Fruit fly (Drosophila melanogaster) whole organism, prepupa: ENCODE data around the gene CG14245.

Source experiments
- CG10631 ChIP-seq: fragments of 200-800 bp; sonication (Bioruptor generic); optimal IDR thresholded peaks from 2 replicates; lab custom pipeline; 2016; ENCODE audit warnings: missing biosample characterization, missing genetic modification characterization
- CG11294 ChIP-seq: fragments of 200-800 bp; sonication (Bioruptor generic); IDR thresholded peaks from 2 replicates; pipeline ENCODE4 v1.3.6; 2022; ENCODE audit warnings: missing biosample characterization, missing genetic modification characterization
- CG11762 ChIP-seq: fragments of 200-800 bp; sonication (Bioruptor generic); optimal IDR thresholded peaks from 3 replicates; lab custom pipeline; 2016; ENCODE audit warnings: missing biosample characterization, missing genetic modification characterization; ENCODE audit not compliant: insufficient read depth
- CG15336 ChIP-seq: fragments of 200-800 bp; sonication (Bioruptor generic); IDR thresholded peaks from 2 replicates; pipeline ENCODE4 v1.3.6; 2022; ENCODE audit warnings: missing biosample characterization, missing genetic modification characterization
- CG1621 ChIP-seq: fragments of 200-800 bp; sonication (Bioruptor generic); optimal IDR thresholded peaks from 3 replicates; lab custom pipeline; 2018; ENCODE audit warnings: missing biosample characterization, mild to moderate bottlenecking, missing genetic modification characterization
- CG3032 ChIP-seq: fragments of 200-800 bp; optimal IDR thresholded peaks from 2 replicates; lab custom pipeline; 2019; ENCODE audit warnings: missing biosample characterization, mild to moderate bottlenecking, missing genetic modification characterization, moderate library complexity
- CG31627 ChIP-seq: fragments of 200-800 bp; sonication (Bioruptor generic); optimal IDR thresholded peaks from 3 replicates; lab custom pipeline; 2016; ENCODE audit warnings: missing biosample characterization, missing genetic modification characterization
- CG32006 ChIP-seq: fragments of 200-800 bp; sonication (Bioruptor generic); optimal IDR thresholded peaks from 3 replicates; lab custom pipeline; 2017; ENCODE audit warnings: missing biosample characterization, mild to moderate bottlenecking, missing genetic modification characterization
- CG34406 ChIP-seq: fragments of 200-800 bp; sonication (Bioruptor generic); optimal IDR thresholded peaks from 3 replicates; lab custom pipeline; 2016; ENCODE audit warnings: missing biosample characterization, missing genetic modification characterization
- CG6163 ChIP-seq: fragments of 200-800 bp; sonication (Bioruptor generic); IDR thresholded peaks from 3 replicates; pipeline ENCODE4 v1.3.6; 2022; ENCODE audit warnings: missing biosample characterization, missing genetic modification characterization
- CG6276 ChIP-seq: fragments of 200-800 bp; sonication (Bioruptor generic); optimal IDR thresholded peaks from 2 replicates; lab custom pipeline; 2017; ENCODE audit warnings: missing biosample characterization, mild to moderate bottlenecking, missing genetic modification characterization
- CG6792 ChIP-seq: fragments of 200-800 bp; sonication (Bioruptor generic); optimal IDR thresholded peaks from 3 replicates; lab custom pipeline; 2016; ENCODE audit warnings: missing biosample characterization, missing genetic modification characterization
- CG6808 ChIP-seq: fragments of 200-800 bp; sonication (Bioruptor generic); optimal IDR thresholded peaks from 3 replicates; lab custom pipeline; 2017; ENCODE audit warnings: missing biosample characterization, missing genetic modification characterization, mild to moderate bottlenecking, moderate library complexity, missing genetic modification reagents
- CG6854 ChIP-seq: fragments of 200-800 bp; sonication (Bioruptor generic); optimal IDR thresholded peaks from 2 replicates; lab custom pipeline; 2017; ENCODE audit warnings: missing biosample characterization, mild to moderate bottlenecking, missing genetic modification characterization
- CG7368 ChIP-seq: fragments of 200-800 bp; sonication (Bioruptor generic); optimal IDR thresholded peaks from 3 replicates; lab custom pipeline; 2016; ENCODE audit warnings: missing biosample characterization, missing genetic modification characterization
- CG8119 ChIP-seq: fragments of 200-800 bp; sonication (Bioruptor generic); IDR thresholded peaks from 3 replicates; pipeline ENCODE4 v1.3.6; 2022; ENCODE audit warnings: missing biosample characterization, missing genetic modification characterization
- CG8319 ChIP-seq: fragments of 200-800 bp; sonication (Bioruptor generic); optimal IDR thresholded peaks from 3 replicates; lab custom pipeline; 2016; ENCODE audit warnings: missing biosample characterization, missing genetic modification characterization
- CG9139 ChIP-seq: fragments of 200-800 bp; sonication (Bioruptor generic); optimal IDR thresholded peaks from 3 replicates; lab custom pipeline; 2017; ENCODE audit warnings: missing biosample characterization, mild to moderate bottlenecking, missing genetic modification characterization
- Eip75B ChIP-seq: fragments of 200-800 bp; sonication (Bioruptor generic); optimal IDR thresholded peaks from 3 replicates; lab custom pipeline; 2016; ENCODE audit warnings: missing biosample characterization, missing genetic modification characterization
- Eip78C ChIP-seq: fragments of 200-800 bp; sonication (Bioruptor generic); peaks from one replicate; lab custom pipeline; 2016; ENCODE audit warnings: missing biosample characterization, missing genetic modification characterization
- Eip93F ChIP-seq: fragments of 200-800 bp; sonication (Bioruptor generic); optimal IDR thresholded peaks from 2 replicates; lab custom pipeline; 2016; ENCODE audit warnings: missing biosample characterization, mild to moderate bottlenecking, missing genetic modification characterization
- Ets21C ChIP-seq: fragments of 200-800 bp; sonication (Bioruptor generic); optimal IDR thresholded peaks from 3 replicates; lab custom pipeline; 2016; ENCODE audit warnings: missing biosample characterization, missing genetic modification characterization
- Ets96B ChIP-seq: fragments of 200-800 bp; optimal IDR thresholded peaks from 2 replicates; lab custom pipeline; 2019; ENCODE audit warnings: missing biosample characterization, mild to moderate bottlenecking, missing genetic modification characterization, moderate library complexity
- Hr38 ChIP-seq: sonication (Bioruptor generic); optimal IDR thresholded peaks from 2 replicates; lab custom pipeline; 2016; ENCODE audit warnings: missing biosample characterization, missing genetic modification characterization
- Hr39 ChIP-seq: fragments of 200-800 bp; sonication (Bioruptor generic); optimal IDR thresholded peaks from 2 replicates; lab custom pipeline; 2016; ENCODE audit warnings: missing biosample characterization, missing genetic modification characterization
- Hr4 ChIP-seq: fragments of 200-800 bp; sonication (Bioruptor generic); optimal IDR thresholded peaks from 3 replicates; lab custom pipeline; 2016; ENCODE audit warnings: missing biosample characterization, missing genetic modification characterization
- Lpt ChIP-seq: fragments of 200-800 bp; sonication (Bioruptor generic); optimal IDR thresholded peaks from 3 replicates; lab custom pipeline; 2016; ENCODE audit warnings: missing biosample characterization, missing genetic modification characterization
- OdsH ChIP-seq: fragments of 200-800 bp; sonication (Bioruptor generic); optimal IDR thresholded peaks from 3 replicates; lab custom pipeline; 2016; ENCODE audit warnings: missing biosample characterization, missing genetic modification characterization
- Smox ChIP-seq: fragments of 200-800 bp; sonication (Bioruptor generic); optimal IDR thresholded peaks from 3 replicates; lab custom pipeline; 2016; ENCODE audit warnings: missing biosample characterization, missing genetic modification characterization
- Sox102F ChIP-seq: fragments of 200-800 bp; sonication (Bioruptor generic); optimal IDR thresholded peaks from 2 replicates; lab custom pipeline; 2016; ENCODE audit warnings: missing biosample characterization, mild to moderate bottlenecking, missing genetic modification characterization
- Sox14 ChIP-seq: fragments of 200-800 bp; sonication (Bioruptor generic); optimal IDR thresholded peaks from 3 replicates; lab custom pipeline; 2016; ENCODE audit warnings: missing biosample characterization, missing genetic modification characterization
- Sox15 ChIP-seq: fragments of 200-800 bp; sonication (Bioruptor generic); optimal IDR thresholded peaks from 3 replicates; lab custom pipeline; 2016; ENCODE audit warnings: missing biosample characterization, missing genetic modification characterization
- achi ChIP-seq: fragments of 200-800 bp; sonication (Bioruptor generic); optimal IDR thresholded peaks from 3 replicates; lab custom pipeline; 2016; ENCODE audit warnings: missing biosample characterization, missing genetic modification characterization
- acj6 ChIP-seq: fragments of 200-800 bp; sonication (Bioruptor generic); optimal IDR thresholded peaks from 3 replicates; lab custom pipeline; 2016; ENCODE audit warnings: missing biosample characterization, missing genetic modification characterization
- cyc ChIP-seq: fragments of 200-800 bp; sonication (Bioruptor generic); optimal IDR thresholded peaks from 3 replicates; lab custom pipeline; 2016; ENCODE audit warnings: missing biosample characterization, missing genetic modification characterization
- dac ChIP-seq: fragments of 200-800 bp; sonication (Bioruptor generic); optimal IDR thresholded peaks from 2 replicates; lab custom pipeline; 2017; ENCODE audit warnings: missing biosample characterization, mild to moderate bottlenecking, missing genetic modification characterization
- dsx ChIP-seq: fragments of 200-800 bp; optimal IDR thresholded peaks from 3 replicates; lab custom pipeline; 2019; ENCODE audit warnings: missing biosample characterization, mild to moderate bottlenecking, missing genetic modification characterization, moderate library complexity; ENCODE audit not compliant: poor library complexity, severe bottlenecking
- eg ChIP-seq: fragments of 200-800 bp; sonication (Bioruptor generic); IDR thresholded peaks from 3 replicates; pipeline ENCODE4 v1.3.6; 2022; ENCODE audit warnings: missing biosample characterization, missing genetic modification characterization
- esn ChIP-seq: fragments of 200-800 bp; sonication (Bioruptor generic); optimal IDR thresholded peaks from 2 replicates; lab custom pipeline; 2016; ENCODE audit warnings: missing biosample characterization, mild to moderate bottlenecking, missing genetic modification characterization, moderate library complexity
- fd59A ChIP-seq: fragments of 200-800 bp; sonication (Bioruptor generic); optimal IDR thresholded peaks from 2 replicates; lab custom pipeline; 2017; ENCODE audit warnings: missing biosample characterization, mild to moderate bottlenecking, missing genetic modification characterization, missing genetic modification reagents
- fd85E ChIP-seq: fragments of 200-800 bp; sonication (Bioruptor generic); optimal IDR thresholded peaks from 3 replicates; lab custom pipeline; 2016; ENCODE audit warnings: missing biosample characterization, missing genetic modification characterization
- fkh ChIP-seq: fragments of 200-800 bp; sonication (Bioruptor generic); optimal IDR thresholded peaks from 3 replicates; lab custom pipeline; 2017; ENCODE audit warnings: missing biosample characterization, mild to moderate bottlenecking, missing genetic modification characterization, moderate library complexity
- pdm3 ChIP-seq: fragments of 200-800 bp; sonication (Bioruptor generic); optimal IDR thresholded peaks from 3 replicates; lab custom pipeline; 2016; ENCODE audit warnings: missing biosample characterization, missing genetic modification characterization
- spab ChIP-seq: fragments of 200-800 bp; sonication (Bioruptor generic); optimal IDR thresholded peaks from 2 replicates; lab custom pipeline; 2017; ENCODE audit warnings: missing biosample characterization, mild to moderate bottlenecking, missing genetic modification characterization, missing genetic modification reagents
- topi ChIP-seq: fragments of 200-800 bp; sonication (Bioruptor generic); optimal IDR thresholded peaks from 3 replicates; lab custom pipeline; 2016; ENCODE audit warnings: missing biosample characterization, missing genetic modification characterization
- vri ChIP-seq: fragments of 200-800 bp; sonication (Bioruptor generic); optimal IDR thresholded peaks from 3 replicates; lab custom pipeline; 2016; ENCODE audit warnings: missing biosample characterization, mild to moderate bottlenecking, missing genetic modification characterization

Gene CG14245

dm6 chr3R:26700125-26700524, 28.4 kb upstream of the CG14245 start:
- TF ChIP-seq Sox102F (GFP tag; lab: Kevin White, UChicago): no peak
- TF ChIP-seq pdm3: no peak
- TF ChIP-seq Hr39 (GFP tag; lab: Kevin White, UChicago): no peak
- no peak for TF ChIP-seq topi (GFP tag; lab: Kevin White, UChicago)

DNA sequence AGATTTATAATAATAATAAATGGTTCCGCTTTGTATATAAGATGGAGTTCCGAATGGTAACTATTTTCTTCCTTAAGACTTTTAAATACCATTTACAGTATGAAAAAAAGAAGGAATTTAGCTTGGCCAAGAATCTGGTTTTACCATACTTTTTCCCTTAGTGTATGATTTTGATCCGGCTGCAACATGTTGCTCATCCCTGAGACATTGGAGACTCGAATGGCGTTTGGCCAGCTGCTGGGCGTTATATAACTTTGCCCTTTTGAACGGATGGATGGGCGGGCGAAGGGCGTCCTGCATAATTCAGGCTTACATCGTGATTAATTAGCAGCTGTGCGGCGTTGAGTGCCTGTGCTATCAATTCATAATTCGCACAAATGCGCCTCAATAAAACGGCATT, 24.2 kb upstream of the CG14245 start:
- TF ChIP-seq fkh (GFP tag; lab: Kevin White, UChicago) (no peak), Hr38 (GFP tag; lab: Kevin White, UChicago) (no peak), Smox (GFP tag; lab: Kevin White, UChicago) (no peak), Lpt (no peak), cyc (no peak), CG34406 (no peak), Sox15 (GFP tag; lab: Kevin White, UChicago) (no peak), Ets21C (GFP tag; lab: Kevin White, UChicago) (no peak), CG6808 (no peak), CG10631 (GFP tag; lab: Kevin White, UChicago) (no peak), CG11294 (GFP tag; lab: Robert Waterston, UW) (no peak), Sox14 (no peak), CG6276 (GFP tag; lab: Kevin White, UChicago) (no peak), pdm3 (no peak)

- TF ChIP-seq Eip75B (GFP tag; lab: Kevin White, UChicago) (peak; percentile 97), esn (GFP tag; lab: Kevin White, UChicago) (peak; percentile 95), CG8319 (GFP tag; lab: Kevin White, UChicago) (peak; percentile 95), CG34406 (peak; percentile 92), CG9139 (peak; percentile 95), CG7368 (GFP tag; lab: Kevin White, UChicago) (peak; percentile 97), vri (GFP tag; lab: Kevin White, UChicago) (peak; percentile 90), Hr4 (peak; percentile 97), CG8119 (GFP tag; lab: Robert Waterston, UW) (peak; percentile 95), dac (GFP tag; lab: Kevin White, UChicago) (peak; percentile 96), cyc (peak; percentile 97), fd59A (GFP tag; lab: Kevin White, UChicago) (peak; percentile 93), spab (GFP tag; lab: Kevin White, UChicago) (peak; percentile 96), eg (peak; percentile 99), CG11762 (GFP tag; lab: Kevin White, UChicago) (peak; percentile 94), CG6854 (GFP tag; lab: Kevin White, UChicago) (peak; percentile 90), CG6808 (peak; percentile 94), Smox (GFP tag; lab: Kevin White, UChicago) (peak; percentile 92), dsx (GFP tag; lab: Kevin White, UChicago) (peak; percentile 94), CG32006 (GFP tag; lab: Kevin White, UChicago) (peak; percentile 96), CG11294 (GFP tag; lab: Robert Waterston, UW) (peak; percentile 98), pdm3 (peak; percentile 96), CG6163 (GFP tag; lab: Robert Waterston, UW) (peak; percentile 98), Ets96B (tag; lab: Kevin White, UChicago) (peak; percentile 96), CG15336 (GFP tag; lab: Robert Waterston, UW) (peak; percentile 96), CG10631 (GFP tag; lab: Kevin White, UChicago) (peak; percentile 97), Sox102F (GFP tag; lab: Kevin White, UChicago) (peak; percentile 93), CG6276 (GFP tag; lab: Kevin White, UChicago) (peak; percentile 95), fd85E (GFP tag; lab: Kevin White, UChicago) (peak; percentile 84), Eip93F (GFP tag; lab: Kevin White, UChicago) (peak; percentile 68), achi (GFP tag; lab: Kevin White, UChicago) (peak; percentile 94), acj6 (GFP tag; lab: Kevin White, UChicago) (peak; percentile 95), Sox15 (GFP tag; lab: Kevin White, UChicago) (peak; percentile 94), CG3032 (tag; lab: Kevin White, UChicago) (peak; percentile 96), Sox14 (peak; percentile 95), OdsH (peak; percentile 95), Hr39 (GFP tag; lab: Kevin White, UChicago) (peak; percentile 96), Ets21C (GFP tag; lab: Kevin White, UChicago) (peak; percentile 95), CG31627 (peak; percentile 96), CG1621 (peak; percentile 97), Eip78C (peak; percentile 98), CG6792 (peak; percentile 97)
Observed at dm6 chr3R:26714109-26714576, 14.4 kb upstream of the CG14245 start, which contains the start of gene amon. Gene amon, minus strand, starts transcription at chr3R:26714159.
